Fruit fly (Drosophila melanogaster): ENCODE measurements around the gene RpL7-like.

DNA sequence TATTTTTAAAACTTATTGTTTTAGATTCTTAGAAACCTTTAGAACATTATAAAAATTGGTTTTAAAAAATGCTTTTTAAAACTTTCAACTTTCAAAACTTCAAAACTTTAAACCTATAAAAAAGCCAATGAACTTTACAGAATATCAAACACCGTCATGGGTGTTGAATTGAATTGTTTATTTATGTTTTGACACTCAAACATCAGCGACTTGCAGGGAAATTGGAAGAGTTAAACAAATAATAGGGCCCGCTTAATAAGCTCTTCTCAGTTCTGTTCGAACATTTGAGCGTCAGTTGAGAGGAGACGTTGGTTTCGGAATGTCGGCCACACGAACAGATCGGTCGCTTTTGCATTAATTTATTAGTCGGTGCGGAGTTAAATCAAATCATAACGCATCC, 7.0 kb upstream of the RpL7-like start, which contains the start of gene PLCXD:
- no peak for TF ChIP-seq CG14050 (GFP tag; IDR thresholded peaks at IDR 0.05)
- no peak for TF ChIP-seq dysf (GFP tag; IDR thresholded peaks at IDR 0.05)
- TF ChIP-seq Sin3A (optimal IDR thresholded peaks at IDR 0.05) = no peak
- no peak for TF ChIP-seq CG2678 (tag; optimal IDR thresholded peaks at IDR 0.05)
- no peak for TF ChIP-seq chn (GFP tag; optimal IDR thresholded peaks at IDR 0.05)
- TF ChIP-seq Oli (tag; optimal IDR thresholded peaks at IDR 0.05) = no peak
- no peak for TF ChIP-seq sc (optimal IDR thresholded peaks at IDR 0.05)
- no peak for TF ChIP-seq sc (GFP tag; optimal IDR thresholded peaks at IDR 0.05)
- TF ChIP-seq CG30403 (GFP tag; optimal IDR thresholded peaks at IDR 0.05) = no peak
- no peak for TF ChIP-seq sim (GFP tag; IDR thresholded peaks at IDR 0.05)
- TF ChIP-seq pan (optimal IDR thresholded peaks at IDR 0.05) = no peak
- no peak for TF ChIP-seq pan (GFP tag; optimal IDR thresholded peaks at IDR 0.05 in 1 of 2, IDR thresholded peaks at IDR 0.05 in 1 of 2)
- TF ChIP-seq NK7.1 (GFP tag; optimal IDR thresholded peaks at IDR 0.05) = no peak
- TF ChIP-seq tll (GFP tag; optimal IDR thresholded peaks at IDR 0.05) = no peak

All from whole organism, embryonic.